Worm (Caenorhabditis elegans) whole organism, midembryonic: ENCODE results near the gene ubc-9.

Source experiments
- T22C8.4 ChIP-seq: fragments of 200-800 bp; sonication (Bioruptor generic); IDR thresholded peaks from 2 replicates; pipeline ENCODE4 v1.3.6; 2022; ENCODE audit warnings: missing genetic modification characterization, missing compliant biosample characterization
- flt-1 ChIP-seq: fragments of 200-800 bp; sonication (Bioruptor generic); IDR thresholded peaks from 2 replicates; pipeline ENCODE4 v1.3.6; 2022; ENCODE audit warnings: missing genetic modification characterization, missing compliant biosample characterization
- klf-2 ChIP-seq: fragments of 200-800 bp; sonication (Bioruptor generic); conservative IDR thresholded peaks from 2 replicates; pipeline ENCODE4 v1.3.6; 2022; ENCODE audit warnings: missing genetic modification reagents, missing genetic modification characterization, missing compliant biosample characterization
- ref-1 ChIP-seq: fragments of 200-800 bp; sonication (Bioruptor generic); conservative IDR thresholded peaks from 2 replicates; pipeline ENCODE4 v1.3.6; 2022; ENCODE audit warnings: missing genetic modification reagents, missing genetic modification characterization, missing compliant biosample characterization
- ztf-29 ChIP-seq: fragments of 200-800 bp; sonication (Bioruptor generic); IDR thresholded peaks from 2 replicates; pipeline ENCODE4 v1.3.6; 2022; ENCODE audit warnings: missing genetic modification reagents, missing genetic modification characterization, missing compliant biosample characterization

ce11 chrIV:4613516-4613915 lies 37.3 kb upstream of the ubc-9 start:
- TF ChIP-seq klf-2 (no peak), T22C8.4 (GFP tag; lab: Robert Waterston, UW) (no peak), flt-1 (GFP tag; lab: Robert Waterston, UW) (no peak), ref-1 (no peak), ztf-29 (GFP tag; lab: Robert Waterston, UW) (no peak)
